Fruit fly (Drosophila melanogaster): ENCODE measurements around the gene gd.

The gd gene

dm6 chrX:12014800-12015389 is 27.3 kb upstream of the gd start (continued):
- no peak for TF ChIP-seq pita (GFP tag; optimal IDR thresholded peaks at IDR 0.05)
- TF ChIP-seq CG12942 (GFP tag; optimal IDR thresholded peaks at IDR 0.05): no peak
- peak; percentile 20 for TF ChIP-seq Dad (GFP tag; optimal IDR thresholded peaks at IDR 0.05)
- no peak for TF ChIP-seq trh (GFP tag; optimal IDR thresholded peaks at IDR 0.05)
- TF ChIP-seq CG13424 (tag; optimal IDR thresholded peaks at IDR 0.05): peak; percentile 28
- TF ChIP-seq CG13894 (tag; optimal IDR thresholded peaks at IDR 0.05): no peak
- TF ChIP-seq gro (GFP tag; optimal IDR thresholded peaks at IDR 0.05): no peak
- peak; percentile 46 for TF ChIP-seq CG32772 (GFP tag; IDR thresholded peaks at IDR 0.05)
- no peak for TF ChIP-seq Deaf1 (tag; optimal IDR thresholded peaks at IDR 0.05)
- no peak for TF ChIP-seq gfzf (GFP tag; optimal IDR thresholded peaks at IDR 0.05)
- TF ChIP-seq D (optimal IDR thresholded peaks at IDR 0.05): no peak
- no peak for TF ChIP-seq D (GFP tag; optimal IDR thresholded peaks at IDR 0.05)
- TF ChIP-seq wek (GFP tag; optimal IDR thresholded peaks at IDR 0.05): no peak
- TF ChIP-seq CG10543 (GFP tag; optimal IDR thresholded peaks at IDR 0.05): peak; percentile 5
- peak; percentile 23 for TF ChIP-seq crc (GFP tag; optimal IDR thresholded peaks at IDR 0.05)
- peak; percentile 56 for TF ChIP-seq gem (tag; optimal IDR thresholded peaks at IDR 0.05)
- TF ChIP-seq nerfin-1 (tag; optimal IDR thresholded peaks at IDR 0.05): no peak
- 0 out of 2 replicates have a peak, but pooled peaks have one; percentile 39 for TF ChIP-seq peb (GFP tag; IDR thresholded peaks at IDR 0.05)
- TF ChIP-seq Mrtf (GFP tag; IDR thresholded peaks at IDR 0.05): no peak
- TF ChIP-seq CG6813 (GFP tag; optimal IDR thresholded peaks at IDR 0.05): peak; percentile 13
- TF ChIP-seq Nf-YA (GFP tag; IDR thresholded peaks at IDR 0.05): no peak; the same call in 1 of the 2 replicates
- TF ChIP-seq tx (GFP tag; optimal IDR thresholded peaks at IDR 0.05): no peak
- TF ChIP-seq CG32767 (GFP tag; IDR thresholded peaks at IDR 0.05): no peak
- peak; percentile 21 for TF ChIP-seq bcd (GFP tag; optimal IDR thresholded peaks at IDR 0.05)
- no peak for TF ChIP-seq zf30C (GFP tag; optimal IDR thresholded peaks at IDR 0.05)
- peak; percentile 11 for TF ChIP-seq CG16863 (GFP tag; optimal IDR thresholded peaks at IDR 0.05)
- no peak for TF ChIP-seq CG3407 (GFP tag; optimal IDR thresholded peaks at IDR 0.05)
- TF ChIP-seq Kr (GFP tag; optimal IDR thresholded peaks at IDR 0.05): no peak
- no peak for TF ChIP-seq ab (GFP tag; optimal IDR thresholded peaks at IDR 0.05)
- TF ChIP-seq sna (GFP tag; IDR thresholded peaks at IDR 0.05; ENCODE audit: partially characterized antibody): no peak
- TF ChIP-seq z (GFP tag; IDR thresholded peaks at IDR 0.05): no peak
- no peak for TF ChIP-seq HLH4C (GFP tag; IDR thresholded peaks at IDR 0.05; ENCODE audit: partially characterized antibody)
- TF ChIP-seq MESR4 (GFP tag; optimal IDR thresholded peaks at IDR 0.05): no peak
- peak; percentile 13 for TF ChIP-seq Atf-2 (GFP tag; optimal IDR thresholded peaks at IDR 0.05)
- no peak for TF ChIP-seq CG9817 (tag; optimal IDR thresholded peaks at IDR 0.05)
- peak; percentile 14 for TF ChIP-seq HHEX (GFP tag; optimal IDR thresholded peaks at IDR 0.05)
- TF ChIP-seq Dll (GFP tag; IDR thresholded peaks at IDR 0.05; ENCODE audit: partially characterized antibody): no peak
- TF ChIP-seq CG17612 (GFP tag; IDR thresholded peaks at IDR 0.05): no peak
- peak; percentile 41 for TF ChIP-seq Camta (GFP tag; optimal IDR thresholded peaks at IDR 0.05)
- 0 out of 2 replicates have a peak, but pooled peaks have one; percentile 17 for TF ChIP-seq gsb (GFP tag; IDR thresholded peaks at IDR 0.05)
- TF ChIP-seq CG30403 (GFP tag; optimal IDR thresholded peaks at IDR 0.05): peak; percentile 36
- no peak for TF ChIP-seq sd (tag; optimal IDR thresholded peaks at IDR 0.05)
- no peak for TF ChIP-seq CG30020 (tag; optimal IDR thresholded peaks at IDR 0.05)
- 0 out of 3 replicates have a peak, but pooled peaks have one; percentile 18 for TF ChIP-seq CG11695 (GFP tag; IDR thresholded peaks at IDR 0.05)
- 0 out of 2 replicates have a peak, but pooled peaks have one; percentile 20 for TF ChIP-seq CG11247 (GFP tag; IDR thresholded peaks at IDR 0.05)
- no peak for TF ChIP-seq Dip2 (GFP tag; IDR thresholded peaks at IDR 0.05)
- no peak for TF ChIP-seq ewg (GFP tag; optimal IDR thresholded peaks at IDR 0.05)
- no peak for TF ChIP-seq ftz-f1 (GFP tag; optimal IDR thresholded peaks at IDR 0.05)
- no peak for TF ChIP-seq CG10565 (GFP tag; optimal IDR thresholded peaks at IDR 0.05)
- no peak for TF ChIP-seq CG3281 (GFP tag; optimal IDR thresholded peaks at IDR 0.05)
